Worm (Caenorhabditis elegans): Measurements from ENCODE around the gene ZK836.3.

- TF ChIP-seq ceh-44 (GFP tag; IDR thresholded peaks at IDR 0.05): no peak
- TF ChIP-seq lir-3 (tag; optimal IDR thresholded peaks at IDR 0.05): no peak
- no peak for TF ChIP-seq jun-1 (tag; optimal IDR thresholded peaks at IDR 0.05)
- TF ChIP-seq nhr-48 (tag; optimal IDR thresholded peaks at IDR 0.05): no peak
Observed at ce11 chrV:12198545-12198944, 2.8 kb upstream of the ZK836.3 start, which contains the start of gene lon-3.
